Worm (Caenorhabditis elegans): Measurements from ENCODE around the gene nhr-54.
"Not testable (repeated sequence)": the region's sequence is repeated elsewhere in the genome, so short reads cannot be mapped to it uniquely, and the experiment has no call there.

nhr-54 gene

ce11 chrV:16505828-16506227 is at the start of gene nhr-54:
Gene nhr-54, minus strand, starts transcription at chrV:16505928.
- no peak for TF ChIP-seq unc-62 (GFP tag; optimal IDR thresholded peaks at IDR 0.05)

- TF ChIP-seq unc-62 (GFP tag; optimal IDR thresholded peaks at IDR 0.05): no peak
Observed at ce11 chrV:16552929-16553328, 47.2 kb upstream of the nhr-54 start, which contains the start of gene Y32B12B.4. Gene Y32B12B.4, plus strand, starts transcription at chrV:16553327.

ce11 chrV:16550680-16551079 is 45.0 kb upstream of the nhr-54 start, which contains the start of gene srbc-65:
Gene srbc-65, plus strand, starts transcription at chrV:16550980.
- TF ChIP-seq unc-62 (GFP tag; optimal IDR thresholded peaks at IDR 0.05): no peak

ce11 chrV:16540657-16541056 is 34.9 kb upstream of the nhr-54 start:
- TF ChIP-seq unc-62 (GFP tag; optimal IDR thresholded peaks at IDR 0.05): no peak

ce11 chrV:16539666-16540065 is 33.9 kb upstream of the nhr-54 start:
- TF ChIP-seq unc-62 (GFP tag; optimal IDR thresholded peaks at IDR 0.05): no peak

- no peak for TF ChIP-seq unc-62 (GFP tag; optimal IDR thresholded peaks at IDR 0.05)
Observed at ce11 chrV:16537908-16538446, 32.2 kb upstream of the nhr-54 start, which contains the start of gene Y32B12B.2. Gene Y32B12B.2, plus strand, starts transcription at chrV:16538396.

ce11 chrV:16536701-16537100 is 31.0 kb upstream of the nhr-54 start, which contains the start of gene Y32B12B.1:
Gene Y32B12B.1, plus strand, starts transcription at chrV:16537001.
- TF ChIP-seq unc-62 (GFP tag; optimal IDR thresholded peaks at IDR 0.05): no peak

- TF ChIP-seq unc-62 (GFP tag; optimal IDR thresholded peaks at IDR 0.05): no peak
Observed at ce11 chrV:16535172-16535571, 29.4 kb upstream of the nhr-54 start, which contains the start of gene Y32B12B.8. Gene Y32B12B.8, plus strand, starts transcription at chrV:16535472.

ce11 chrV:16534000-16534399 is 28.3 kb upstream of the nhr-54 start, which contains the start of gene cpr-2:
Gene cpr-2, minus strand, starts transcription at chrV:16534100.
- no peak for TF ChIP-seq unc-62 (GFP tag; optimal IDR thresholded peaks at IDR 0.05)

ce11 chrV:16527796-16528195 is 22.1 kb upstream of the nhr-54 start, which contains the start of gene F36D3.16:
Gene F36D3.16, plus strand, starts transcription at chrV:16528096.
- TF ChIP-seq unc-62 (GFP tag; optimal IDR thresholded peaks at IDR 0.05): no peak

ce11 chrV:16526858-16527257 is 21.1 kb upstream of the nhr-54 start, which contains the start of gene F36D3.8:
Gene F36D3.8, plus strand, starts transcription at chrV:16527158.
- TF ChIP-seq unc-62 (GFP tag; optimal IDR thresholded peaks at IDR 0.05): no peak

ce11 chrV:16522242-16522641 is 16.5 kb upstream of the nhr-54 start, which contains the start of gene srw-34:
Gene srw-34, minus strand, starts transcription at chrV:16522342.
- no peak for TF ChIP-seq unc-62 (GFP tag; optimal IDR thresholded peaks at IDR 0.05)

ce11 chrV:16517619-16518018 is 11.9 kb upstream of the nhr-54 start, which contains the start of gene F36D3.4:
Gene F36D3.4, minus strand, starts transcription at chrV:16517719.
- TF ChIP-seq unc-62 (GFP tag; optimal IDR thresholded peaks at IDR 0.05): no peak

- not testable (repeated sequence) for TF ChIP-seq unc-62 (GFP tag; optimal IDR thresholded peaks at IDR 0.05)
Observed at ce11 chrV:16515140-16515539, 9.4 kb upstream of the nhr-54 start, which contains the start of gene F36D3.5. Gene F36D3.5, minus strand, starts transcription at chrV:16515240.

- TF ChIP-seq unc-62 (GFP tag; optimal IDR thresholded peaks at IDR 0.05): no peak
Observed at ce11 chrV:16508667-16509066, 2.9 kb upstream of the nhr-54 start, which contains the start of gene srr-3. Gene srr-3, minus strand, starts transcription at chrV:16508767.

ce11 chrV:16506650-16507049 is 922 bp upstream of the nhr-54 start:
- TF ChIP-seq unc-62 (GFP tag; optimal IDR thresholded peaks at IDR 0.05): no peak

ce11 chrV:16503164-16503563 is 2.6 kb downstream of the nhr-54 start, which contains the start of gene F36D3.14:
Gene F36D3.14, minus strand, starts transcription at chrV:16503264.
- no peak for TF ChIP-seq unc-62 (GFP tag; optimal IDR thresholded peaks at IDR 0.05)

Measured in whole organism, dauer.